Fruit fly (Drosophila melanogaster) Kc167 (cell line): ENCODE data around the gene Son.

Experiments
- Myc ChIP-seq: fragments of >200 bp; optimal IDR thresholded peaks from 2 replicates; lab custom pipeline; 2017; ENCODE audit warnings: missing external identifiers
- psq ChIP-seq: fragments of >200 bp; optimal IDR thresholded peaks from 2 replicates; lab custom pipeline; 2017; ENCODE audit warnings: missing external identifiers
- ttk ChIP-seq: sonication (Bioruptor generic); optimal IDR thresholded peaks from 2 replicates; lab custom pipeline; 2017; ENCODE audit warnings: missing external identifiers

dm6 chr3R:9551659-9552435 lies 26.0 kb upstream of the Son start, which contains the start of the genes mura and RnpS1:
- TF ChIP-seq ttk: no peak
- no peak for TF ChIP-seq psq (lab: Kevin White, UChicago)
- TF ChIP-seq Myc (lab: Kevin White, UChicago): no peak
